Fruit fly (Drosophila melanogaster) whole organism, embryonic: ENCODE data around the gene CG9628.

Experiments used
- Atf3 ChIP-seq: fragments of 200-800 bp; sonication (Bioruptor generic); optimal IDR thresholded peaks from 3 replicates; lab custom pipeline; 2016; ENCODE audit warnings: missing biosample characterization, missing genetic modification characterization
- CG11696 ChIP-seq: fragments of 200-800 bp; sonication (Bioruptor generic); IDR thresholded peaks from 2 replicates; pipeline ENCODE4 v1.3.6; 2022; ENCODE audit warnings: missing biosample characterization, missing genetic modification characterization
- CG12104 ChIP-seq: fragments of 200-800 bp; sonication (Bioruptor generic); optimal IDR thresholded peaks from 3 replicates; lab custom pipeline; 2016; ENCODE audit warnings: missing biosample characterization, missing genetic modification characterization
- CG12942 ChIP-seq: fragments of 200-800 bp; sonication (Bioruptor generic); optimal IDR thresholded peaks from 3 replicates; lab custom pipeline; 2016; ENCODE audit warnings: missing biosample characterization, missing genetic modification characterization
- CG14441 ChIP-seq: fragments of 200-800 bp; sonication (Bioruptor generic); IDR thresholded peaks from 2 replicates; pipeline ENCODE4 v1.3.6; 2022; ENCODE audit warnings: missing biosample characterization, missing genetic modification characterization
- CG1832 ChIP-seq: fragments of 200-800 bp; sonication (Bioruptor generic); optimal IDR thresholded peaks from 2 replicates; lab custom pipeline; 2017; ENCODE audit warnings: missing biosample characterization, mild to moderate bottlenecking, missing genetic modification characterization, inconsistent platforms
- CG31365 ChIP-seq: fragments of 200-800 bp; sonication (Bioruptor generic); optimal IDR thresholded peaks from 2 replicates; lab custom pipeline; 2018; ENCODE audit warnings: missing biosample characterization, mild to moderate bottlenecking, missing genetic modification characterization
- CG31441 ChIP-seq: fragments of 200-800 bp; sonication (Bioruptor generic); IDR thresholded peaks from 2 replicates; pipeline ENCODE4 v1.3.6; 2022; ENCODE audit warnings: missing biosample characterization, missing genetic modification characterization
- CG4282 ChIP-seq: fragments of 200-800 bp; sonication (Bioruptor generic); optimal IDR thresholded peaks from 2 replicates; lab custom pipeline; 2016; ENCODE audit warnings: missing biosample characterization, missing genetic modification characterization
- CG4820 ChIP-seq: fragments of 200-800 bp; sonication (Bioruptor generic); optimal IDR thresholded peaks from 3 replicates; lab custom pipeline; 2016; ENCODE audit warnings: missing biosample characterization, missing genetic modification characterization
- CG5180 ChIP-seq: fragments of 200-800 bp; sonication (Bioruptor generic); optimal IDR thresholded peaks from 3 replicates; lab custom pipeline; 2017; ENCODE audit warnings: missing biosample characterization, missing genetic modification characterization, mild to moderate bottlenecking, moderate library complexity, missing genetic modification reagents
- CG6254 ChIP-seq: fragments of 200-800 bp; sonication (Bioruptor generic); optimal IDR thresholded peaks from 3 replicates; lab custom pipeline; 2017; ENCODE audit warnings: mild to moderate bottlenecking, missing biosample characterization, missing genetic modification reagents, missing genetic modification characterization
- CG6791 ChIP-seq: fragments of 200-800 bp; sonication (Bioruptor generic); IDR thresholded peaks from 3 replicates; pipeline ENCODE4 v1.3.6; 2022; ENCODE audit warnings: missing biosample characterization, missing genetic modification characterization; ENCODE audit not compliant: partially characterized antibody
- CG8290 ChIP-seq, 3 experiments: fragments of 200-800 bp; sonication (Bioruptor generic); optimal IDR thresholded peaks; 2 replicates each; lab custom pipeline; 2016 to 2019; ENCODE audit warnings: missing biosample characterization in 3 of 3, missing genetic modification characterization in 3 of 3, mild to moderate bottlenecking in 2 of 3, moderate library complexity in 1 of 3
- CG9817 ChIP-seq: fragments of 200-800 bp; sonication (Bioruptor generic); optimal IDR thresholded peaks from 2 replicates; lab custom pipeline; 2018; ENCODE audit warnings: missing biosample characterization, mild to moderate bottlenecking, missing genetic modification characterization, moderate library complexity
- CrebB ChIP-seq: fragments of 200-800 bp; sonication (Bioruptor generic); optimal IDR thresholded peaks from 3 replicates; lab custom pipeline; 2018; ENCODE audit warnings: missing biosample characterization, mild to moderate bottlenecking, missing genetic modification characterization
- Deaf1 ChIP-seq: fragments of 200-800 bp; optimal IDR thresholded peaks from 3 replicates; lab custom pipeline; 2019; ENCODE audit warnings: missing biosample characterization, mild to moderate bottlenecking, missing genetic modification characterization, moderate library complexity
- Dip2 ChIP-seq: fragments of 200-800 bp; sonication (Bioruptor generic); IDR thresholded peaks from 2 replicates; pipeline ENCODE4 v1.3.6; 2022; ENCODE audit warnings: missing biosample characterization, missing genetic modification characterization
- H2.0 ChIP-seq: fragments of 200-800 bp; sonication (Bioruptor generic); IDR thresholded peaks from 2 replicates; pipeline ENCODE4 v1.3.6; 2022; ENCODE audit warnings: missing biosample characterization, missing genetic modification characterization
- Hey ChIP-seq: fragments of 200-800 bp; sonication (Bioruptor generic); optimal IDR thresholded peaks from 3 replicates; lab custom pipeline; 2018; ENCODE audit warnings: missing biosample characterization, mild to moderate bottlenecking, missing genetic modification characterization
- Lpt ChIP-seq: fragments of >200 bp; optimal IDR thresholded peaks from 2 replicates; lab custom pipeline; 2018; ENCODE audit warnings: missing biosample characterization, missing genetic modification characterization
- Myb ChIP-seq: fragments of 200-800 bp; sonication (Bioruptor generic); optimal IDR thresholded peaks from 2 replicates; lab custom pipeline; 2016; ENCODE audit warnings: missing biosample characterization, missing genetic modification characterization
- Nf-YB ChIP-seq: fragments of 200-800 bp; sonication (Bioruptor generic); optimal IDR thresholded peaks from 3 replicates; lab custom pipeline; 2019; ENCODE audit warnings: missing biosample characterization, mild to moderate bottlenecking, missing genetic modification characterization, moderate library complexity
- Nf-YC ChIP-seq: fragments of 200-800 bp; optimal IDR thresholded peaks from 3 replicates; lab custom pipeline; 2019; ENCODE audit warnings: missing biosample characterization, mild to moderate bottlenecking, missing genetic modification characterization, moderate library complexity
- Pdp1 ChIP-seq, 2 experiments: fragments of 200-800 bp; sonication (Bioruptor generic); optimal IDR thresholded peaks; 3 replicates each; lab custom pipeline; 2016; ENCODE audit warnings: missing biosample characterization in 2 of 2, missing genetic modification characterization in 2 of 2, mild to moderate bottlenecking in 1 of 2, moderate library complexity in 1 of 2
- Stat92E ChIP-seq, 3 experiments: fragments of >200 bp in 2 of 3; fragments of 200-800 bp in 1 of 3; sonication (Bioruptor generic) in 1 of 3; optimal IDR thresholded peaks; 2 replicates each; lab custom pipeline; 2017 to 2019; ENCODE audit warnings: missing biosample characterization in 3 of 3, missing genetic modification characterization in 3 of 3, mild to moderate bottlenecking in 1 of 3, moderate library complexity in 1 of 3
- Tbp ChIP-seq: fragments of >200 bp; optimal IDR thresholded peaks from 2 replicates; lab custom pipeline; 2018; ENCODE audit warnings: missing biosample characterization, missing genetic modification characterization
- Trl ChIP-seq, 3 experiments: fragments of >200 bp in 2 of 3; fragments of 200-800 bp in 1 of 3; sonication (Bioruptor generic) in 1 of 3; optimal IDR thresholded peaks; 2 replicates in 1 of 3; 3 replicates in 2 of 3; lab custom pipeline; 2016 to 2017; ENCODE audit warnings: missing biosample characterization in 1 of 3, missing genetic modification characterization in 1 of 3
- cad ChIP-seq: fragments of >200 bp; optimal IDR thresholded peaks from 2 replicates; lab custom pipeline; 2017; ENCODE audit warnings: missing biosample characterization, missing genetic modification characterization
- crc ChIP-seq: fragments of 200-800 bp; sonication (Bioruptor generic); optimal IDR thresholded peaks from 2 replicates; lab custom pipeline; 2016; ENCODE audit warnings: missing biosample characterization, missing genetic modification characterization
- dmrt11E ChIP-seq: fragments of 200-800 bp; sonication (Bioruptor generic); optimal IDR thresholded peaks from 3 replicates; lab custom pipeline; 2018; ENCODE audit warnings: missing biosample characterization, mild to moderate bottlenecking, missing genetic modification characterization, moderate library complexity
- dysf ChIP-seq: fragments of 200-800 bp; sonication (Bioruptor generic); IDR thresholded peaks from 3 replicates; pipeline ENCODE4 v1.3.6; 2022; ENCODE audit warnings: missing biosample characterization, missing genetic modification characterization
- emc ChIP-seq: fragments of 200-800 bp; sonication (Bioruptor generic); optimal IDR thresholded peaks from 2 replicates; lab custom pipeline; 2016; ENCODE audit warnings: missing biosample characterization, missing genetic modification characterization
- eve ChIP-seq, 2 experiments: fragments of >200 bp; optimal IDR thresholded peaks; 2 replicates each; lab custom pipeline; 2017; ENCODE audit warnings: missing biosample characterization in 2 of 2, missing genetic modification characterization in 2 of 2
- fru ChIP-seq: fragments of >200 bp; optimal IDR thresholded peaks from 2 replicates; lab custom pipeline; 2017
- ind ChIP-seq: fragments of 200-800 bp; sonication (Bioruptor generic); optimal IDR thresholded peaks from 3 replicates; lab custom pipeline; 2016; ENCODE audit warnings: missing biosample characterization, missing genetic modification characterization
- kay ChIP-seq: fragments of 200-800 bp; sonication (Bioruptor generic); optimal IDR thresholded peaks from 2 replicates; lab custom pipeline; 2016; ENCODE audit warnings: missing biosample characterization, missing genetic modification characterization
- ken ChIP-seq: fragments of 200-800 bp; sonication (Bioruptor generic); IDR thresholded peaks from 3 replicates; pipeline ENCODE4 v1.3.6; 2022; ENCODE audit warnings: missing biosample characterization, missing genetic modification characterization
- nerfin-2 ChIP-seq: fragments of 200-800 bp; sonication (Bioruptor generic); IDR thresholded peaks from 2 replicates; pipeline ENCODE4 v1.3.6; 2022; ENCODE audit warnings: missing biosample characterization, missing genetic modification characterization; ENCODE audit not compliant: partially characterized antibody
- odd ChIP-seq: fragments of 200-800 bp; sonication (Bioruptor generic); optimal IDR thresholded peaks from 2 replicates; lab custom pipeline; 2017; ENCODE audit warnings: missing biosample characterization, mild to moderate bottlenecking, missing genetic modification characterization
- org-1 ChIP-seq: fragments of 200-800 bp; sonication (Bioruptor generic); optimal IDR thresholded peaks from 2 replicates; lab custom pipeline; 2017; ENCODE audit warnings: missing biosample characterization, missing genetic modification characterization
- pan ChIP-seq, 4 experiments: fragments of >200 bp in 3 of 4; fragments of 200-800 bp in 1 of 4; sonication (Bioruptor generic) in 1 of 4; optimal IDR thresholded peaks in 3 of 4; IDR thresholded peaks in 1 of 4; 2 replicates each; pipeline versions ENCODE4 v1.3.6 to Lab custom; 2017 to 2022; ENCODE audit warnings: missing biosample characterization in 2 of 4, missing genetic modification characterization in 2 of 4, mixed read lengths in 1 of 4
- pita ChIP-seq: fragments of 200-800 bp; sonication (Bioruptor generic); optimal IDR thresholded peaks from 2 replicates; lab custom pipeline; 2017; ENCODE audit warnings: missing biosample characterization, mild to moderate bottlenecking, missing genetic modification characterization
- ranshi ChIP-seq: fragments of 200-800 bp; sonication (Bioruptor generic); IDR thresholded peaks from 2 replicates; pipeline ENCODE4 v1.3.6; 2022; ENCODE audit warnings: missing biosample characterization, missing genetic modification characterization
- row ChIP-seq: fragments of 200-800 bp; sonication (Bioruptor generic); IDR thresholded peaks from 3 replicates; pipeline ENCODE4 v1.3.6; 2022; ENCODE audit warnings: missing biosample characterization, missing genetic modification characterization
- stwl ChIP-seq: fragments of 200-800 bp; sonication (Bioruptor generic); optimal IDR thresholded peaks from 3 replicates; lab custom pipeline; 2018; ENCODE audit warnings: missing biosample characterization, mild to moderate bottlenecking, missing genetic modification characterization, moderate library complexity
- vvl ChIP-seq: fragments of 200-800 bp; sonication (Bioruptor generic); IDR thresholded peaks from 2 replicates; pipeline ENCODE4 v1.3.6; 2022; ENCODE audit warnings: missing biosample characterization, missing genetic modification characterization
- wor ChIP-seq: fragments of 200-800 bp; sonication (Bioruptor generic); IDR thresholded peaks from 2 replicates; pipeline ENCODE4 v1.3.6; 2022; ENCODE audit warnings: missing biosample characterization, missing genetic modification characterization

CG9628 gene

dm6 chr3L:14661567-14662258 lies 39.1 kb downstream of the CG9628 start (continued):
- TF ChIP-seq CG8290 (GFP tag; optimal IDR thresholded peaks at IDR 0.05; lab: Kevin White, UChicago) = peak; percentile 35
- TF ChIP-seq CG8290 (tag; optimal IDR thresholded peaks at IDR 0.05; lab: Kevin White, UChicago) = peak in 1 of 2 experiments; percentile 46
- peak; percentile 71 for TF ChIP-seq ind (GFP tag; lab: Kevin White, UChicago)
- peak; percentile 16 for TF ChIP-seq CG5180 (GFP tag; lab: Kevin White, UChicago)
- TF ChIP-seq pan (optimal IDR thresholded peaks at IDR 0.05; lab: Kevin White, UChicago) = no peak
- peak in 1 of 2 experiments; percentile 85 for TF ChIP-seq pan (GFP tag; optimal IDR thresholded peaks at IDR 0.05 in 1 of 2, IDR thresholded peaks at IDR 0.05 in 1 of 2)
- no peak for TF ChIP-seq fru (lab: Kevin White, UChicago)
- TF ChIP-seq Stat92E (GFP tag; optimal IDR thresholded peaks at IDR 0.05; lab: Kevin White, UChicago) = no peak
- TF ChIP-seq Pdp1 (GFP tag; optimal IDR thresholded peaks at IDR 0.05; lab: Kevin White, UChicago) = peak; percentile 66 to 73
- TF ChIP-seq eve (GFP tag; optimal IDR thresholded peaks at IDR 0.05; lab: Kevin White, UChicago) = peak in 1 of 2 experiments; percentile 92
- TF ChIP-seq Myb (GFP tag; lab: Kevin White, UChicago) = peak; percentile 60
- TF ChIP-seq CG1832 (GFP tag; lab: Kevin White, UChicago) = no peak
- TF ChIP-seq pita (GFP tag; lab: Kevin White, UChicago) = no peak
- TF ChIP-seq CG14441 (GFP tag; lab: Robert Waterston, UW) = peak; percentile 87
- TF ChIP-seq dysf = peak; percentile 87
- peak; percentile 46 for TF ChIP-seq CG31365
- peak; percentile 58 for TF ChIP-seq CG12942 (GFP tag; lab: Kevin White, UChicago)
- 0 out of 2 replicates have a peak, but pooled peaks have one; percentile 54 for TF ChIP-seq wor (GFP tag; lab: Robert Waterston, UW)
- peak; percentile 64 for TF ChIP-seq crc
- peak; percentile 73 for TF ChIP-seq dmrt11E (tag; lab: Kevin White, UChicago)
- peak; percentile 93 for TF ChIP-seq row (GFP tag; lab: Robert Waterston, UW)
- no peak for TF ChIP-seq Tbp (GFP tag; lab: Kevin White, UChicago)
- TF ChIP-seq CG6254 (GFP tag; lab: Kevin White, UChicago) = peak; percentile 21
- TF ChIP-seq Atf3 (GFP tag; lab: Kevin White, UChicago) = peak; percentile 63
- TF ChIP-seq kay (GFP tag; lab: Kevin White, UChicago) = peak; percentile 50
- peak; percentile 95 for TF ChIP-seq vvl
- peak; percentile 86 for TF ChIP-seq CG31441
- TF ChIP-seq odd = peak; percentile 52
- TF ChIP-seq stwl (tag; lab: Kevin White, UChicago) = no peak
- TF ChIP-seq CG9817 = peak; percentile 73
- TF ChIP-seq Deaf1 (tag; lab: Kevin White, UChicago) = peak; percentile 23
- TF ChIP-seq Lpt (GFP tag; lab: Kevin White, UChicago) = no peak
- no peak for TF ChIP-seq cad
- peak; percentile 81 for TF ChIP-seq org-1
- peak; percentile 69 for TF ChIP-seq ranshi (GFP tag; lab: Robert Waterston, UW)
- TF ChIP-seq CG12104 = peak; percentile 45
- no peak for TF ChIP-seq Trl (optimal IDR thresholded peaks at IDR 0.05; lab: Kevin White, UChicago)
- peak; percentile 82 for TF ChIP-seq Trl (GFP tag; optimal IDR thresholded peaks at IDR 0.05; lab: Kevin White, UChicago)
- TF ChIP-seq nerfin-2 (GFP tag; lab: Robert Waterston, UW) = no peak
- TF ChIP-seq emc = peak; percentile 56
- TF ChIP-seq Nf-YC = peak; percentile 39
- TF ChIP-seq Nf-YB (GFP tag; lab: Kevin White, UChicago) = peak; percentile 50
- TF ChIP-seq Dip2 = no peak
- TF ChIP-seq Hey (tag; lab: Kevin White, UChicago) = peak; percentile 55
- peak; percentile 77 for TF ChIP-seq CrebB (tag; lab: Kevin White, UChicago)
- peak; percentile 74; the same call in 2 of the 3 replicates for TF ChIP-seq ken (GFP tag; lab: Robert Waterston, UW)
- peak; percentile 76 for TF ChIP-seq CG11696 (GFP tag; lab: Robert Waterston, UW)
- TF ChIP-seq CG4820 (GFP tag; lab: Kevin White, UChicago) = peak; percentile 66
- peak; percentile 82 for TF ChIP-seq H2.0
- no peak for TF ChIP-seq CG6791 (GFP tag; lab: Robert Waterston, UW)
- peak; percentile 26 for TF ChIP-seq CG4282 (GFP tag; lab: Kevin White, UChicago)
